Fruit fly (Drosophila melanogaster) whole organism, embryonic: ENCODE measurements around the gene osk.

Source experiments
- B-H2 ChIP-seq: fragments of 200-800 bp; sonication (Bioruptor generic); optimal IDR thresholded peaks from 2 replicates; lab custom pipeline; 2018; ENCODE audit warnings: missing biosample characterization, mild to moderate bottlenecking, missing genetic modification characterization
- BEAF-32 ChIP-seq: fragments of 200-800 bp; sonication (Bioruptor generic); optimal IDR thresholded peaks from 3 replicates; lab custom pipeline; 2017; ENCODE audit warnings: missing biosample characterization, missing genetic modification characterization, mild to moderate bottlenecking, moderate library complexity, missing genetic modification reagents
- Bdp1 ChIP-seq: fragments of 200-800 bp; sonication (Bioruptor generic); optimal IDR thresholded peaks from 3 replicates; lab custom pipeline; 2016; ENCODE audit warnings: missing biosample characterization, missing genetic modification characterization
- CG11560 ChIP-seq: fragments of 200-800 bp; sonication (Bioruptor generic); IDR thresholded peaks from 3 replicates; pipeline ENCODE4 v1.3.6; 2022; ENCODE audit warnings: missing biosample characterization, missing genetic modification characterization
- CG12659 ChIP-seq: fragments of 200-800 bp; sonication (Bioruptor generic); optimal IDR thresholded peaks from 3 replicates; lab custom pipeline; 2017; ENCODE audit warnings: mild to moderate bottlenecking, missing biosample characterization, missing genetic modification reagents, missing genetic modification characterization
- CG13624 ChIP-seq: fragments of 200-800 bp; sonication (Bioruptor generic); optimal IDR thresholded peaks from 2 replicates; lab custom pipeline; 2016; ENCODE audit warnings: missing biosample characterization, missing genetic modification characterization
- CG14441 ChIP-seq: fragments of 200-800 bp; sonication (Bioruptor generic); IDR thresholded peaks from 2 replicates; pipeline ENCODE4 v1.3.6; 2022; ENCODE audit warnings: missing biosample characterization, missing genetic modification characterization
- CG15601 ChIP-seq: fragments of 200-800 bp; sonication (Bioruptor generic); optimal IDR thresholded peaks from 3 replicates; lab custom pipeline; 2019; ENCODE audit warnings: missing biosample characterization, mild to moderate bottlenecking, missing genetic modification characterization, moderate library complexity
- CG17186 ChIP-seq: fragments of 200-800 bp; sonication (Bioruptor generic); optimal IDR thresholded peaks from 3 replicates; lab custom pipeline; 2017; ENCODE audit warnings: missing biosample characterization, missing genetic modification reagents, missing genetic modification characterization
- CG1792 ChIP-seq: fragments of 200-800 bp; sonication (Bioruptor generic); optimal IDR thresholded peaks from 2 replicates; lab custom pipeline; 2016; ENCODE audit warnings: missing biosample characterization, missing genetic modification characterization
- CG18476 ChIP-seq: fragments of 200-800 bp; sonication (Bioruptor generic); optimal IDR thresholded peaks from 2 replicates; lab custom pipeline; 2016; ENCODE audit warnings: missing biosample characterization, mild to moderate bottlenecking, missing genetic modification characterization
- CG2199 ChIP-seq: fragments of 200-800 bp; sonication (Bioruptor generic); IDR thresholded peaks from 3 replicates; pipeline ENCODE4 v1.3.6; 2022; ENCODE audit warnings: missing biosample characterization, missing genetic modification characterization
- CG32532 ChIP-seq: fragments of 200-800 bp; sonication (Bioruptor generic); IDR thresholded peaks from 2 replicates; pipeline ENCODE4 v1.3.6; 2022; ENCODE audit warnings: missing biosample characterization, missing genetic modification characterization
- CG33557 ChIP-seq: fragments of 200-800 bp; sonication (Bioruptor generic); optimal IDR thresholded peaks from 2 replicates; lab custom pipeline; 2019; ENCODE audit warnings: missing biosample characterization, mild to moderate bottlenecking, missing genetic modification characterization, moderate library complexity
- CG4424 ChIP-seq: fragments of 200-800 bp; sonication (Bioruptor generic); optimal IDR thresholded peaks from 3 replicates; lab custom pipeline; 2016; ENCODE audit warnings: missing biosample characterization, missing genetic modification characterization
- CG4730 ChIP-seq: fragments of 200-800 bp; sonication (Bioruptor generic); IDR thresholded peaks from 2 replicates; pipeline ENCODE4 v1.3.6; 2022; ENCODE audit warnings: missing biosample characterization, missing genetic modification characterization
- CG7745 ChIP-seq: fragments of 200-800 bp; sonication (Bioruptor generic); optimal IDR thresholded peaks from 2 replicates; lab custom pipeline; 2018; ENCODE audit warnings: missing biosample characterization, mild to moderate bottlenecking, missing genetic modification characterization, moderate library complexity
- CG8478 ChIP-seq: fragments of >200 bp; optimal IDR thresholded peaks from 2 replicates; lab custom pipeline; 2018
- CG8765 ChIP-seq: fragments of 200-800 bp; sonication (Bioruptor generic); IDR thresholded peaks from 2 replicates; pipeline ENCODE4 v1.3.6; 2022; ENCODE audit warnings: missing biosample characterization, missing genetic modification characterization
- Chrac-16 ChIP-seq: fragments of 200-800 bp; sonication (Bioruptor generic); optimal IDR thresholded peaks from 3 replicates; lab custom pipeline; 2016; ENCODE audit warnings: missing biosample characterization, missing genetic modification characterization
- CkIIα-i1 ChIP-seq: fragments of 200-800 bp; sonication (Bioruptor generic); IDR thresholded peaks from 2 replicates; pipeline ENCODE4 v1.3.6; 2022; ENCODE audit warnings: missing biosample characterization, missing genetic modification characterization
- E2f2 ChIP-seq: fragments of 200-800 bp; sonication (Bioruptor generic); IDR thresholded peaks from 2 replicates; pipeline ENCODE4 v1.3.6; 2022; ENCODE audit warnings: missing biosample characterization, missing genetic modification characterization
- Ets97D ChIP-seq: fragments of 200-800 bp; sonication (Bioruptor generic); optimal IDR thresholded peaks from 3 replicates; lab custom pipeline; 2016; ENCODE audit warnings: missing biosample characterization, missing genetic modification characterization
- Lim3 ChIP-seq: fragments of 200-800 bp; sonication (Bioruptor generic); IDR thresholded peaks from 2 replicates; pipeline ENCODE4 v1.3.6; 2022; ENCODE audit warnings: missing biosample characterization, missing genetic modification characterization
- NC2α ChIP-seq: fragments of 200-800 bp; sonication (Bioruptor generic); optimal IDR thresholded peaks from 2 replicates; lab custom pipeline; 2016; ENCODE audit warnings: missing biosample characterization, missing genetic modification characterization
- Side ChIP-seq: fragments of 200-800 bp; sonication (Bioruptor generic); optimal IDR thresholded peaks from 2 replicates; lab custom pipeline; 2016; ENCODE audit warnings: missing biosample characterization, missing genetic modification characterization
- Stat92E ChIP-seq, 3 experiments: fragments of >200 bp in 2 of 3; fragments of 200-800 bp in 1 of 3; sonication (Bioruptor generic) in 1 of 3; optimal IDR thresholded peaks; 2 replicates each; lab custom pipeline; 2017 to 2019; ENCODE audit warnings: missing biosample characterization in 3 of 3, missing genetic modification characterization in 3 of 3, mild to moderate bottlenecking in 1 of 3, moderate library complexity in 1 of 3
- Xbp1 ChIP-seq: fragments of 200-800 bp; sonication (Bioruptor generic); optimal IDR thresholded peaks from 3 replicates; lab custom pipeline; 2016; ENCODE audit warnings: missing biosample characterization, mild to moderate bottlenecking, missing genetic modification characterization
- Xrp1 ChIP-seq: fragments of 200-800 bp; sonication (Bioruptor generic); IDR thresholded peaks from 2 replicates; pipeline ENCODE4 v1.3.6; 2022; ENCODE audit warnings: missing biosample characterization, missing genetic modification characterization
- abd-A ChIP-seq: fragments of 200-800 bp; sonication (Bioruptor generic); optimal IDR thresholded peaks from 3 replicates; lab custom pipeline; 2019; ENCODE audit warnings: missing biosample characterization, mild to moderate bottlenecking, missing genetic modification characterization, moderate library complexity
- amos ChIP-seq: fragments of 200-800 bp; sonication (Bioruptor generic); IDR thresholded peaks from 2 replicates; pipeline ENCODE4 v1.3.6; 2022; ENCODE audit warnings: missing biosample characterization, missing genetic modification characterization; ENCODE audit not compliant: partially characterized antibody
- aop ChIP-seq: fragments of 200-800 bp; sonication (Bioruptor generic); IDR thresholded peaks from 2 replicates; pipeline ENCODE4 v1.3.6; 2022; ENCODE audit warnings: missing biosample characterization, missing genetic modification characterization
- corto ChIP-seq: fragments of 200-800 bp; sonication (Bioruptor generic); optimal IDR thresholded peaks from 2 replicates; lab custom pipeline; 2016; ENCODE audit warnings: missing biosample characterization, mild to moderate bottlenecking, missing genetic modification characterization, moderate library complexity
- gcm ChIP-seq: fragments of 200-800 bp; sonication (Bioruptor generic); optimal IDR thresholded peaks from 2 replicates; lab custom pipeline; 2019; ENCODE audit warnings: missing biosample characterization, mild to moderate bottlenecking, missing genetic modification characterization, moderate library complexity
- lmd ChIP-seq: fragments of 200-800 bp; sonication (Bioruptor generic); IDR thresholded peaks from 2 replicates; pipeline ENCODE4 v1.3.6; 2022; ENCODE audit warnings: missing biosample characterization, missing genetic modification characterization
- nerfin-2 ChIP-seq: fragments of 200-800 bp; sonication (Bioruptor generic); IDR thresholded peaks from 2 replicates; pipeline ENCODE4 v1.3.6; 2022; ENCODE audit warnings: missing biosample characterization, missing genetic modification characterization; ENCODE audit not compliant: partially characterized antibody
- pb ChIP-seq: fragments of 200-800 bp; sonication (Bioruptor generic); optimal IDR thresholded peaks from 3 replicates; lab custom pipeline; 2016; ENCODE audit warnings: missing biosample characterization, missing genetic modification characterization
- pita ChIP-seq: fragments of 200-800 bp; sonication (Bioruptor generic); optimal IDR thresholded peaks from 2 replicates; lab custom pipeline; 2017; ENCODE audit warnings: missing biosample characterization, mild to moderate bottlenecking, missing genetic modification characterization
- pros ChIP-seq: fragments of 200-800 bp; sonication (Bioruptor generic); optimal IDR thresholded peaks from 3 replicates; lab custom pipeline; 2019; ENCODE audit warnings: missing biosample characterization, mild to moderate bottlenecking, missing genetic modification characterization, moderate library complexity
- psq ChIP-seq: fragments of 200-800 bp; sonication (Bioruptor generic); optimal IDR thresholded peaks from 2 replicates; lab custom pipeline; 2017; ENCODE audit warnings: missing biosample characterization, missing genetic modification characterization
- ro ChIP-seq: fragments of 200-800 bp; sonication (Bioruptor generic); IDR thresholded peaks from 2 replicates; pipeline ENCODE4 v1.3.6; 2022; ENCODE audit warnings: missing biosample characterization, missing genetic modification characterization
- tll ChIP-seq, 2 experiments: fragments of 200-800 bp in 1 of 2; fragments of >200 bp in 1 of 2; sonication (Bioruptor generic) in 1 of 2; optimal IDR thresholded peaks; 2 replicates each; lab custom pipeline; 2017 to 2019; ENCODE audit warnings: missing biosample characterization in 2 of 2, missing genetic modification characterization in 2 of 2, mild to moderate bottlenecking in 1 of 2, moderate library complexity in 1 of 2
- twi ChIP-seq: fragments of 200-800 bp; optimal IDR thresholded peaks from 2 replicates; lab custom pipeline; 2019; ENCODE audit warnings: missing biosample characterization, mild to moderate bottlenecking, missing genetic modification characterization, moderate library complexity
- vnd ChIP-seq: fragments of 200-800 bp; sonication (Bioruptor generic); IDR thresholded peaks from 3 replicates; pipeline ENCODE4 v1.3.6; 2022; ENCODE audit warnings: missing biosample characterization, missing genetic modification characterization; ENCODE audit not compliant: partially characterized antibody

The osk gene

dm6 chr3R:8915537-8916332 lies 19.2 kb upstream of the osk start:
- TF ChIP-seq E2f2 (GFP tag; lab: Robert Waterston, UW) = no peak
- TF ChIP-seq Xbp1 (GFP tag; lab: Kevin White, UChicago) = no peak
- no peak for TF ChIP-seq CG11560 (tag; lab: Robert Waterston, UW)
- no peak for TF ChIP-seq NC2α (GFP tag; lab: Kevin White, UChicago)
- TF ChIP-seq nerfin-2 (GFP tag; lab: Robert Waterston, UW) = no peak
- TF ChIP-seq aop (GFP tag; lab: Robert Waterston, UW) = no peak
- no peak for TF ChIP-seq CG1792 (GFP tag; lab: Kevin White, UChicago)
- no peak for TF ChIP-seq CG15601
- peak; percentile 72; the same call in 1 of the 3 replicates for TF ChIP-seq CG2199 (GFP tag; lab: Robert Waterston, UW)
- TF ChIP-seq tll (GFP tag; optimal IDR thresholded peaks at IDR 0.05; lab: Kevin White, UChicago) = no peak
- TF ChIP-seq psq = no peak
- TF ChIP-seq twi = peak; percentile 85
- TF ChIP-seq vnd (GFP tag; lab: Robert Waterston, UW) = no peak
- no peak for TF ChIP-seq corto
- TF ChIP-seq ro = no peak
- no peak for TF ChIP-seq CG14441 (GFP tag; lab: Robert Waterston, UW)
- no peak for TF ChIP-seq Chrac-16 (GFP tag; lab: Kevin White, UChicago)
- TF ChIP-seq CG32532 = no peak
- TF ChIP-seq Ets97D (GFP tag; lab: Kevin White, UChicago) = no peak
- TF ChIP-seq CG17186 (GFP tag; lab: Kevin White, UChicago) = no peak
- no peak for TF ChIP-seq pb (GFP tag; lab: Kevin White, UChicago)
- no peak for TF ChIP-seq Bdp1 (GFP tag; lab: Kevin White, UChicago)
- no peak for TF ChIP-seq CG13624 (GFP tag; lab: Kevin White, UChicago)
- TF ChIP-seq BEAF-32 (GFP tag; lab: Kevin White, UChicago) = no peak
- no peak for TF ChIP-seq Xrp1 (GFP tag; lab: Robert Waterston, UW)
- TF ChIP-seq CG4730 (GFP tag; lab: Robert Waterston, UW) = no peak
- TF ChIP-seq lmd (GFP tag; lab: Robert Waterston, UW) = no peak
- TF ChIP-seq Lim3 (GFP tag; lab: Robert Waterston, UW) = no peak
- no peak for TF ChIP-seq CkIIα-i1 (GFP tag; lab: Robert Waterston, UW)
- no peak for TF ChIP-seq B-H2
- TF ChIP-seq CG8478 (lab: Kevin White, UChicago) = no peak
- no peak for TF ChIP-seq CG18476 (GFP tag; lab: Kevin White, UChicago)
- no peak for TF ChIP-seq CG8765 (GFP tag; lab: Robert Waterston, UW)
- TF ChIP-seq pita (GFP tag; lab: Kevin White, UChicago) = no peak
- no peak for TF ChIP-seq amos
- TF ChIP-seq Stat92E (GFP tag; optimal IDR thresholded peaks at IDR 0.05; lab: Kevin White, UChicago) = peak in 1 of 3 experiments; percentile 7
- TF ChIP-seq pros (GFP tag; lab: Kevin White, UChicago) = no peak
- peak; percentile 80 for TF ChIP-seq gcm (GFP tag; lab: Kevin White, UChicago)
- TF ChIP-seq CG4424 (GFP tag; lab: Kevin White, UChicago) = no peak
- no peak for TF ChIP-seq CG33557
- no peak for TF ChIP-seq Side (GFP tag; lab: Kevin White, UChicago)
- TF ChIP-seq CG7745 = peak; percentile 60
- TF ChIP-seq abd-A (tag; lab: Kevin White, UChicago) = no peak
- no peak for TF ChIP-seq CG12659 (GFP tag; lab: Kevin White, UChicago)
- TF ChIP-seq, all 482 proteins: peak for 5
